Fruit fly (Drosophila melanogaster) S2 (cell line): ENCODE measurements around the gene Jhbp6.

Experiments used
- CG8478 ChIP-seq: fragments of >200 bp; optimal IDR thresholded peaks from 2 replicates; lab custom pipeline; 2018
- CTCF ChIP-seq, 2 experiments: fragments of >200 bp; optimal IDR thresholded peaks; 2 replicates each; lab custom pipeline; 2018

DNA sequence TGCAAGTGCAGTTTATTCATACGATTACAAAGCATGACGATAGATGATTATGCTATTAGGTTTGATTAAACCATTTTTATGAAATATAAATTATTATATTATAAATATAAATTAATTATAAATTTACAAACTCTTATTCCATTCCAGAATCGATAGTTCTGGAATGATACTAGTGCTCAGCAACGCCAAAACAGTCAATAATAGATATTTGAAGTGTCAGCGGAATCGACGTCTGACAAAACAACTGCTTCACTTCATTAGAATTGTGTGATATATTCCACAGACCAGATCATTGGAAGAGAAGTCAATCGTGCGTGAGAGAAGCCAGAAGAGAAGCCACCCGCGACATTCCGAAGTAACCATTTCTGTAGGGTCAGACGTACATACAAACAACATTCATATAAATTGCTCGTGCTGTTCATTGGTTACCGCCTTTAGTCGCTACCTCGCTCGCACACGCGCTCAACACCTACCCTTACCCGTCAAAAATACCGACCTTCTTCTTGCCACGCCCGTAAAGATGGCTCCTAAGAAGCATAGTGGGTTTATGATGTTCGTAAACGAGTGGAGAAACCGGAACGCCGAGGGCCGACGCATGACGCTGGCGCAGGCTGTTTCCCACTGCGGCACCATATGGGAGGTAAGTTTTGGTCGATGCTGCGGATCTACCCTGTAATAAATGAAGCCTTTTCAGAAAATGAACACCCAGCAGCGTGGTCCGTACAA, 54.5 kb downstream of the Jhbp6 start:
- TF ChIP-seq CTCF (optimal IDR thresholded peaks at IDR 0.05; lab: Kevin White, UChicago): no peak
- TF ChIP-seq CG8478: no peak
